Fruit fly (Drosophila melanogaster): Measurements from ENCODE around the gene CG32182.

- no peak for TF ChIP-seq insv (optimal IDR thresholded peaks at IDR 0.05)
- TF ChIP-seq Myc (optimal IDR thresholded peaks at IDR 0.05): no peak
- no peak for TF ChIP-seq psq (optimal IDR thresholded peaks at IDR 0.05)
- no peak for TF ChIP-seq ttk (optimal IDR thresholded peaks at IDR 0.05)
- TF ChIP-seq Sin3A (optimal IDR thresholded peaks at IDR 0.05): no peak
Observed at dm6 chr3L:17740471-17740870, 17.4 kb upstream of the CG32182 start, which contains the start of gene CG7460.
